Worm (Caenorhabditis elegans) whole organism, L3 larva: ENCODE measurements around the gene D2096.12.

Source experiments
- aly-2 ChIP-seq: fragments of 150-350 bp; optimal IDR thresholded peaks from 2 replicates; lab custom pipeline; 2014; ENCODE audit warnings: missing biosample characterization, missing genetic modification characterization
- elt-3 ChIP-seq, 3 experiments: fragments of 150-350 bp in 1 of 3; sonication (generic microtip) in 2 of 3; optimal IDR thresholded peaks; 2 replicates in 2 of 3; 4 replicates in 1 of 3; lab custom pipeline; 2014 to 2017; ENCODE audit warnings: missing biosample characterization in 3 of 3, missing genetic modification characterization in 3 of 3
- nhr-11 ChIP-seq: fragments of 150-350 bp; optimal IDR thresholded peaks from 2 replicates; lab custom pipeline; 2014; ENCODE audit warnings: missing biosample characterization, missing genetic modification characterization

DNA sequence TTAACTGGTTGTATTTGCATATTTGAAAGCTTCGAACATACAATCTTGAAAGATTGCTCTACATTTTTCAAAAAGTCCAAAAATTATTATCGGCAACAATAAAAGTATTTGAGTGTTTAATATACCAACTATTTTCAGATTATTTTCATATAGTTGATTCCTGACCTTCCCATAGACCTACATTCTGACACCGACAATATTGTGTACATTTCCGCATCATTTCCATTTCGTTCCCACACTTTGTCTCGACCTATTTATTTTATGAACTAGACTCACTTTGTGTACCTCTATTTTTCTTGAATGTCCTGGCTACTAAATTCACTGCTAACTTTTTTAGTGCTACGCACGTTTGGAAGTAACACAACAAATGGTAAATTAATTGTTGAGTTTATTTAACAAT, 20.9 kb upstream of the D2096.12 start, which contains the start of gene lgc-5:
- no peak for TF ChIP-seq elt-3 (tag; optimal IDR thresholded peaks at IDR 0.05; lab: Kevin White, UChicago)
- no peak for TF ChIP-seq nhr-11 (tag; lab: Kevin White, UChicago)
- TF ChIP-seq aly-2 (tag; lab: Kevin White, UChicago), result no peak
